Worm (Caenorhabditis elegans): ENCODE results near the gene such-1.

The such-1 gene

DNA sequence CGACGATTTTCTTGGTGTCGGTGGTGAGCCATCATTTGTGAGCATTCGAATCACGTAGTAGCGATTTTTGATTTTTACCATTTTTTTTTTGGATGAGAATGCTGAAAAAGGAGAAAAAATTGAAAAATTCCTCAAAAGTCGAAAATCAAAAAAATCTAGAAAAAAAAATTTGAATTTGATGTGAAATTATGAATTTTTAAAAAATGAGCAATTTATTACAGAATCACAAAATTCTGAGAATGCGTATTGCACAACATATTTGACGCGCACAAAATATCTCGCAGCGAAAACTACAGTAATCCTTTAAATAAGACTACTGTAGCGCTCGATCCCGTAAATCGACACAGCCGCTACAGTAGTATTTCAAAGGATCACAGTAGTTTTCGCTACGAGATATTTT lies 36.3 kb downstream of the such-1 start, which contains the start of gene popl-5:
Gene popl-5 (minus strand): TSS at position 101 of the 400 bp plus-strand sequence.
- TF ChIP-seq unc-86 (tag; optimal IDR thresholded peaks at IDR 0.05): no peak
- no peak for TF ChIP-seq rnt-1 (tag; optimal IDR thresholded peaks at IDR 0.05)
- no peak for TF ChIP-seq pat-9 (tag; optimal IDR thresholded peaks at IDR 0.05)
- no peak for TF ChIP-seq dve-1 (tag; optimal IDR thresholded peaks at IDR 0.05)
- TF ChIP-seq eyg-1 (tag; optimal IDR thresholded peaks at IDR 0.05): no peak
- no peak for TF ChIP-seq sox-4 (tag; optimal IDR thresholded peaks at IDR 0.05)
- no peak for TF ChIP-seq unc-55 (GFP tag; optimal IDR thresholded peaks at IDR 0.05)
- TF ChIP-seq K09A11.1 (tag; optimal IDR thresholded peaks at IDR 0.05; ENCODE audit: insufficient read depth): no peak

- TF ChIP-seq hlh-15 (tag; optimal IDR thresholded peaks at IDR 0.05) (no peak), ceh-6 (GFP tag; optimal IDR thresholded peaks at IDR 0.05) (no peak), ztf-16 (tag; optimal IDR thresholded peaks at IDR 0.05) (no peak), sdc-2 (tag; optimal IDR thresholded peaks at IDR 0.05) (no peak), ets-4 (tag; optimal IDR thresholded peaks at IDR 0.05) (no peak), pat-9 (tag; optimal IDR thresholded peaks at IDR 0.05) (no peak), pag-3 (tag; optimal IDR thresholded peaks at IDR 0.05; ENCODE audit: borderline replicate concordance) (no peak), ceh-48 (tag; optimal IDR thresholded peaks at IDR 0.05) (no peak), ceh-45 (GFP tag; IDR thresholded peaks at IDR 0.05) (no peak), fax-1 (tag; optimal IDR thresholded peaks at IDR 0.05) (no peak)
Measured at ce11 chrIII:11484139-11484590, 39.4 kb downstream of the such-1 start, which contains the start of gene fbxa-220. TSS of gene fbxa-220 (minus strand) at chrIII:11484189.

DNA sequence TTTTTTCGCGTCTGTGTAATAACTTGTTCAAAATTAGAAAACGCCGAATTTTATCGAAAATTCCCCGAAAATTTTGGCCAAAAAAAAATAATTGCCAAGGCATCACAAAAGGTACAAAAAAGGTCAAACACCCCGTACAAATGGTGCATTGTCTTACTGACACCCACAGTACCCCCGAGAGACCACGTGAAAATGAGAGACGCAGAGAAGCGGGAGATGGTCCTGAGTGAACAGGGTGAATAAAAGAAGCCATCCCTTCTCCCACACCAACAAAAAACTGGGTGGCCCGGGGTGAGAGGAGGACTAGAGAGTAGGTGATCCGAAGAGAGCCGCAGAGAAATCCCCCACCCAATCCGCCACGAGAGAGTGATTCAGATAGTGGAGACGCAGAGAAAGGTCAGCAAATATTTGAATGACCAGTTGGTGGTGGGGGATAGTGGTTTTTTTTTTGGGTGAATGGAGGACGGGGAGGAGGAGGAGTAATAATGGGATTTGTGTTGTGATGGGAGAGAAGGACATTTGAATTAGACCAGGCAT lies 42.2 kb downstream of the such-1 start:
- no peak for TF ChIP-seq mec-3 (tag; optimal IDR thresholded peaks at IDR 0.05; ENCODE audit: borderline replicate concordance)
- no peak for TF ChIP-seq npax-4 (tag; optimal IDR thresholded peaks at IDR 0.05)
- TF ChIP-seq ceh-30 (tag; optimal IDR thresholded peaks at IDR 0.05): no peak
- no peak for TF ChIP-seq C08G9.2 (tag; optimal IDR thresholded peaks at IDR 0.05)
- TF ChIP-seq zip-5 (tag; optimal IDR thresholded peaks at IDR 0.05): no peak
- TF ChIP-seq pros-1 (tag; optimal IDR thresholded peaks at IDR 0.05): no peak
- no peak for TF ChIP-seq unc-42 (tag; optimal IDR thresholded peaks at IDR 0.05)
- TF ChIP-seq ceh-31 (tag; optimal IDR thresholded peaks at IDR 0.05): peak; percentile 39
- no peak for TF ChIP-seq sox-2 (GFP tag; IDR thresholded peaks at IDR 0.05)
- no peak for TF ChIP-seq ceh-18 (tag; optimal IDR thresholded peaks at IDR 0.05)
- TF ChIP-seq ceh-48 (tag; optimal IDR thresholded peaks at IDR 0.05): no peak
- no peak for TF ChIP-seq pqm-1 (tag; optimal IDR thresholded peaks at IDR 0.05)
- TF ChIP-seq hlh-15 (tag; optimal IDR thresholded peaks at IDR 0.05): no peak
- no peak for TF ChIP-seq madf-2 (tag; optimal IDR thresholded peaks at IDR 0.05)
- no peak for TF ChIP-seq ceh-45 (GFP tag; IDR thresholded peaks at IDR 0.05)
- no peak for TF ChIP-seq ceh-9 (tag; optimal IDR thresholded peaks at IDR 0.05)
- no peak for TF ChIP-seq hlh-6 (tag; optimal IDR thresholded peaks at IDR 0.05)
- TF ChIP-seq fkh-10 (GFP tag; optimal IDR thresholded peaks at IDR 0.05): no peak
- TF ChIP-seq ceh-19 (GFP tag; optimal IDR thresholded peaks at IDR 0.05): no peak
- TF ChIP-seq K09A11.1 (tag; optimal IDR thresholded peaks at IDR 0.05; ENCODE audit: insufficient read depth): no peak
- peak; percentile 13 for TF ChIP-seq sox-4 (tag; optimal IDR thresholded peaks at IDR 0.05)
- no peak for TF ChIP-seq hlh-8 (tag; optimal IDR thresholded peaks at IDR 0.05)
- TF ChIP-seq lim-6 (tag; optimal IDR thresholded peaks at IDR 0.05): no peak
- TF ChIP-seq unc-3 (GFP tag; conservative IDR thresholded peaks at IDR 0.05): no peak
- no peak for TF ChIP-seq unc-3 (tag; optimal IDR thresholded peaks at IDR 0.05)
- no peak for TF ChIP-seq unc-86 (tag; optimal IDR thresholded peaks at IDR 0.05)
- TF ChIP-seq pha-4 (tag; optimal IDR thresholded peaks at IDR 0.05): no peak
- TF ChIP-seq F13H6.1 (tag; optimal IDR thresholded peaks at IDR 0.05): no peak
- TF ChIP-seq pax-1 (tag; optimal IDR thresholded peaks at IDR 0.05): no peak
- TF ChIP-seq pha-2 (tag; optimal IDR thresholded peaks at IDR 0.05): no peak
- TF ChIP-seq unc-55 (GFP tag; optimal IDR thresholded peaks at IDR 0.05): no peak
- TF ChIP-seq sdc-2 (tag; optimal IDR thresholded peaks at IDR 0.05): peak; percentile 37
- TF ChIP-seq fkh-6 (tag; optimal IDR thresholded peaks at IDR 0.05): no peak
- no peak for TF ChIP-seq ceh-24 (tag; optimal IDR thresholded peaks at IDR 0.05)
- no peak for TF ChIP-seq dmd-4 (tag; optimal IDR thresholded peaks at IDR 0.05; ENCODE audit: borderline replicate concordance)
- no peak for TF ChIP-seq fax-1 (tag; optimal IDR thresholded peaks at IDR 0.05)
- TF ChIP-seq tbx-2 (tag; optimal IDR thresholded peaks at IDR 0.05): peak; percentile 50
- no peak for TF ChIP-seq odd-2 (tag; optimal IDR thresholded peaks at IDR 0.05)
- TF ChIP-seq pat-9 (tag; optimal IDR thresholded peaks at IDR 0.05): no peak
- TF ChIP-seq hlh-30 (tag; optimal IDR thresholded peaks at IDR 0.05; ENCODE audit: insufficient read depth): peak; percentile 29

Measured in whole organism, late embryonic.